Fruit fly (Drosophila melanogaster) whole organism, embryonic: ENCODE measurements around the gene tipE.
A peak's percentile ranks its signal among the peaks of the same experiment; 100 is the strongest.

Experiments used
- Abd-B ChIP-seq: fragments of 200-800 bp; sonication (Bioruptor generic); optimal IDR thresholded peaks from 2 replicates; lab custom pipeline; 2018; ENCODE audit warnings: missing biosample characterization, mild to moderate bottlenecking, missing genetic modification characterization, moderate library complexity
- Aef1 ChIP-seq: fragments of 200-800 bp; sonication (Bioruptor generic); IDR thresholded peaks from 3 replicates; pipeline ENCODE4 v1.3.6; 2022; ENCODE audit warnings: missing biosample characterization, missing genetic modification characterization
- CG11723 ChIP-seq: fragments of 200-800 bp; sonication (Bioruptor generic); optimal IDR thresholded peaks from 2 replicates; lab custom pipeline; 2017; ENCODE audit warnings: missing biosample characterization, mild to moderate bottlenecking, missing genetic modification characterization
- CG18476 ChIP-seq: fragments of 200-800 bp; sonication (Bioruptor generic); optimal IDR thresholded peaks from 2 replicates; lab custom pipeline; 2016; ENCODE audit warnings: missing biosample characterization, mild to moderate bottlenecking, missing genetic modification characterization
- CG2678 ChIP-seq: fragments of 200-800 bp; sonication (Bioruptor generic); optimal IDR thresholded peaks from 3 replicates; lab custom pipeline; 2019; ENCODE audit warnings: missing biosample characterization, mild to moderate bottlenecking, missing genetic modification characterization, moderate library complexity
- CG8478 ChIP-seq: fragments of >200 bp; optimal IDR thresholded peaks from 2 replicates; lab custom pipeline; 2018
- CoRest ChIP-seq: fragments of 200-800 bp; sonication (Bioruptor generic); optimal IDR thresholded peaks from 3 replicates; lab custom pipeline; 2018; ENCODE audit warnings: missing biosample characterization, mild to moderate bottlenecking, missing genetic modification characterization, moderate library complexity
- Dip2 ChIP-seq: fragments of 200-800 bp; sonication (Bioruptor generic); IDR thresholded peaks from 2 replicates; pipeline ENCODE4 v1.3.6; 2022; ENCODE audit warnings: missing biosample characterization, missing genetic modification characterization
- Drgx ChIP-seq: fragments of 200-800 bp; sonication (Bioruptor generic); IDR thresholded peaks from 2 replicates; pipeline ENCODE4 v1.3.6; 2022; ENCODE audit warnings: missing biosample characterization, missing genetic modification characterization
- Hey ChIP-seq: fragments of 200-800 bp; sonication (Bioruptor generic); optimal IDR thresholded peaks from 3 replicates; lab custom pipeline; 2018; ENCODE audit warnings: missing biosample characterization, mild to moderate bottlenecking, missing genetic modification characterization
- disco-r ChIP-seq: fragments of 200-800 bp; sonication (Bioruptor generic); optimal IDR thresholded peaks from 2 replicates; lab custom pipeline; 2016; ENCODE audit warnings: missing biosample characterization, missing genetic modification characterization
- vnd ChIP-seq: fragments of 200-800 bp; sonication (Bioruptor generic); IDR thresholded peaks from 3 replicates; pipeline ENCODE4 v1.3.6; 2022; ENCODE audit warnings: missing biosample characterization, missing genetic modification characterization; ENCODE audit not compliant: partially characterized antibody

DNA sequence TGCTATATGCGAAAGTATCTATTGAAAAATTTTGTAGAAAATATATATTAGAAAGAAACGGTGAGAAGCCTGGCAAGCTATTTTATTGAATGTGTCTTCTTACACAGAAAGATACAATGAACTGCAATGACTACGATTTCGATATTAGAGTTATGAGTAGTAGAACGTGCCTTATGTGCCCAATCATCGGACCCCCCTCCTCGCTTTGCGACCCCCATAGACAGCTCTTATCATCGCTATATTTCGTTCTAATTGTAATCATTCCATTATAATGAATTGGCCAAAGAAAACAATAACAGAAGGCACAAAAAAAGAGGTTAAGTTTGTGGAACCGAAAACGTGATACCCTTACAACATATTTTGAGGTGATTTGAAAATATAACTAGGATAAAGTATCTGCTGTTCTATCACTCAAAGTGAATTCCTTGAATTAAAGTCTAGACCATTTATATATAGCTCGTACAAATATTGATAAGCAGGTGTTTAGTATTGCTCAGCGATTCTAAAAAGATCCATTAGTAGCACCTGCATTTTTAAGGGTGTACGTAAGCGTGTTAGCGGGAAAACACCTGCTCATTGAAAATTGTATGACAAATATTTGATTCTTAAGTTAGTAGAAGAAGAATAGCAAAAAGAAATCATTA, 44.5 kb downstream of the tipE start:
- TF ChIP-seq CG18476 (GFP tag; lab: Kevin White, UChicago) (no peak), Dip2 (GFP tag; lab: Robert Waterston, UW) (no peak), Hey (tag; lab: Kevin White, UChicago) (no peak), Drgx (GFP tag; lab: Robert Waterston, UW) (no peak), CG8478 (no peak), vnd (GFP tag; lab: Robert Waterston, UW) (no peak), CG11723 (GFP tag; lab: Kevin White, UChicago) (no peak), Abd-B (no peak), Aef1 (GFP tag; lab: Robert Waterston, UW) (no peak), CoRest (peak; percentile 31), disco-r (no peak), CG2678 (peak; percentile 48)
